Fruit fly (Drosophila melanogaster) whole organism, prepupa: ENCODE data around the gene Sid.
A peak's percentile ranks its signal among the peaks of the same experiment; 100 is the strongest.

Experiments
- CG10631 ChIP-seq: fragments of 200-800 bp; sonication (Bioruptor generic); optimal IDR thresholded peaks from 2 replicates; lab custom pipeline; 2016; ENCODE audit warnings: missing biosample characterization, missing genetic modification characterization
- CG10669 ChIP-seq: fragments of 200-800 bp; sonication (Bioruptor generic); optimal IDR thresholded peaks from 3 replicates; lab custom pipeline; 2018; ENCODE audit warnings: missing biosample characterization, mild to moderate bottlenecking, missing genetic modification characterization, moderate library complexity
- CG11762 ChIP-seq: fragments of 200-800 bp; sonication (Bioruptor generic); optimal IDR thresholded peaks from 3 replicates; lab custom pipeline; 2016; ENCODE audit warnings: missing biosample characterization, missing genetic modification characterization; ENCODE audit not compliant: insufficient read depth
- CG1621 ChIP-seq: fragments of 200-800 bp; sonication (Bioruptor generic); optimal IDR thresholded peaks from 3 replicates; lab custom pipeline; 2018; ENCODE audit warnings: missing biosample characterization, mild to moderate bottlenecking, missing genetic modification characterization
- CG3032 ChIP-seq: fragments of 200-800 bp; optimal IDR thresholded peaks from 2 replicates; lab custom pipeline; 2019; ENCODE audit warnings: missing biosample characterization, mild to moderate bottlenecking, missing genetic modification characterization, moderate library complexity
- CG31627 ChIP-seq: fragments of 200-800 bp; sonication (Bioruptor generic); optimal IDR thresholded peaks from 3 replicates; lab custom pipeline; 2016; ENCODE audit warnings: missing biosample characterization, missing genetic modification characterization
- CG32006 ChIP-seq: fragments of 200-800 bp; sonication (Bioruptor generic); optimal IDR thresholded peaks from 3 replicates; lab custom pipeline; 2017; ENCODE audit warnings: missing biosample characterization, mild to moderate bottlenecking, missing genetic modification characterization
- CG34406 ChIP-seq: fragments of 200-800 bp; sonication (Bioruptor generic); optimal IDR thresholded peaks from 3 replicates; lab custom pipeline; 2016; ENCODE audit warnings: missing biosample characterization, missing genetic modification characterization
- CG3919 ChIP-seq: fragments of 200-800 bp; sonication (Bioruptor generic); optimal IDR thresholded peaks from 3 replicates; lab custom pipeline; 2016; ENCODE audit warnings: missing biosample characterization, missing genetic modification characterization
- CG6163 ChIP-seq: fragments of 200-800 bp; sonication (Bioruptor generic); IDR thresholded peaks from 3 replicates; pipeline ENCODE4 v1.3.6; 2022; ENCODE audit warnings: missing biosample characterization, missing genetic modification characterization
- CG6276 ChIP-seq: fragments of 200-800 bp; sonication (Bioruptor generic); optimal IDR thresholded peaks from 2 replicates; lab custom pipeline; 2017; ENCODE audit warnings: missing biosample characterization, mild to moderate bottlenecking, missing genetic modification characterization
- CG6792 ChIP-seq: fragments of 200-800 bp; sonication (Bioruptor generic); optimal IDR thresholded peaks from 3 replicates; lab custom pipeline; 2016; ENCODE audit warnings: missing biosample characterization, missing genetic modification characterization
- CG6808 ChIP-seq: fragments of 200-800 bp; sonication (Bioruptor generic); optimal IDR thresholded peaks from 3 replicates; lab custom pipeline; 2017; ENCODE audit warnings: missing biosample characterization, missing genetic modification characterization, mild to moderate bottlenecking, moderate library complexity, missing genetic modification reagents
- CG6854 ChIP-seq: fragments of 200-800 bp; sonication (Bioruptor generic); optimal IDR thresholded peaks from 2 replicates; lab custom pipeline; 2017; ENCODE audit warnings: missing biosample characterization, mild to moderate bottlenecking, missing genetic modification characterization
- CG8119 ChIP-seq: fragments of 200-800 bp; sonication (Bioruptor generic); IDR thresholded peaks from 3 replicates; pipeline ENCODE4 v1.3.6; 2022; ENCODE audit warnings: missing biosample characterization, missing genetic modification characterization
- Eip75B ChIP-seq: fragments of 200-800 bp; sonication (Bioruptor generic); optimal IDR thresholded peaks from 3 replicates; lab custom pipeline; 2016; ENCODE audit warnings: missing biosample characterization, missing genetic modification characterization
- Eip78C ChIP-seq: fragments of 200-800 bp; sonication (Bioruptor generic); peaks from one replicate; lab custom pipeline; 2016; ENCODE audit warnings: missing biosample characterization, missing genetic modification characterization
- Ets21C ChIP-seq: fragments of 200-800 bp; sonication (Bioruptor generic); optimal IDR thresholded peaks from 3 replicates; lab custom pipeline; 2016; ENCODE audit warnings: missing biosample characterization, missing genetic modification characterization
- Ets96B ChIP-seq: fragments of 200-800 bp; optimal IDR thresholded peaks from 2 replicates; lab custom pipeline; 2019; ENCODE audit warnings: missing biosample characterization, mild to moderate bottlenecking, missing genetic modification characterization, moderate library complexity
- Gug ChIP-seq: fragments of 200-800 bp; sonication (Bioruptor generic); IDR thresholded peaks from 2 replicates; pipeline ENCODE4 v1.3.6; 2022; ENCODE audit warnings: missing biosample characterization, missing genetic modification characterization
- Hr38 ChIP-seq: sonication (Bioruptor generic); optimal IDR thresholded peaks from 2 replicates; lab custom pipeline; 2016; ENCODE audit warnings: missing biosample characterization, missing genetic modification characterization
- Met ChIP-seq: fragments of 200-800 bp; sonication (Bioruptor generic); optimal IDR thresholded peaks from 3 replicates; lab custom pipeline; 2016; ENCODE audit warnings: missing biosample characterization, missing genetic modification characterization
- OdsH ChIP-seq: fragments of 200-800 bp; sonication (Bioruptor generic); optimal IDR thresholded peaks from 3 replicates; lab custom pipeline; 2016; ENCODE audit warnings: missing biosample characterization, missing genetic modification characterization
- Smox ChIP-seq: fragments of 200-800 bp; sonication (Bioruptor generic); optimal IDR thresholded peaks from 3 replicates; lab custom pipeline; 2016; ENCODE audit warnings: missing biosample characterization, missing genetic modification characterization
- Sox102F ChIP-seq: fragments of 200-800 bp; sonication (Bioruptor generic); optimal IDR thresholded peaks from 2 replicates; lab custom pipeline; 2016; ENCODE audit warnings: missing biosample characterization, mild to moderate bottlenecking, missing genetic modification characterization
- Sox14 ChIP-seq: fragments of 200-800 bp; sonication (Bioruptor generic); optimal IDR thresholded peaks from 3 replicates; lab custom pipeline; 2016; ENCODE audit warnings: missing biosample characterization, missing genetic modification characterization
- achi ChIP-seq: fragments of 200-800 bp; sonication (Bioruptor generic); optimal IDR thresholded peaks from 3 replicates; lab custom pipeline; 2016; ENCODE audit warnings: missing biosample characterization, missing genetic modification characterization
- dsx ChIP-seq: fragments of 200-800 bp; optimal IDR thresholded peaks from 3 replicates; lab custom pipeline; 2019; ENCODE audit warnings: missing biosample characterization, mild to moderate bottlenecking, missing genetic modification characterization, moderate library complexity; ENCODE audit not compliant: poor library complexity, severe bottlenecking
- eg ChIP-seq: fragments of 200-800 bp; sonication (Bioruptor generic); IDR thresholded peaks from 3 replicates; pipeline ENCODE4 v1.3.6; 2022; ENCODE audit warnings: missing biosample characterization, missing genetic modification characterization
- esn ChIP-seq: fragments of 200-800 bp; sonication (Bioruptor generic); optimal IDR thresholded peaks from 2 replicates; lab custom pipeline; 2016; ENCODE audit warnings: missing biosample characterization, mild to moderate bottlenecking, missing genetic modification characterization, moderate library complexity
- fd59A ChIP-seq: fragments of 200-800 bp; sonication (Bioruptor generic); optimal IDR thresholded peaks from 2 replicates; lab custom pipeline; 2017; ENCODE audit warnings: missing biosample characterization, mild to moderate bottlenecking, missing genetic modification characterization, missing genetic modification reagents
- fkh ChIP-seq: fragments of 200-800 bp; sonication (Bioruptor generic); optimal IDR thresholded peaks from 3 replicates; lab custom pipeline; 2017; ENCODE audit warnings: missing biosample characterization, mild to moderate bottlenecking, missing genetic modification characterization, moderate library complexity
- lz ChIP-seq: fragments of 200-800 bp; sonication (Bioruptor generic); optimal IDR thresholded peaks from 3 replicates; lab custom pipeline; 2016; ENCODE audit warnings: missing biosample characterization, missing genetic modification characterization
- net ChIP-seq: fragments of 200-800 bp; sonication (Bioruptor generic); optimal IDR thresholded peaks from 3 replicates; lab custom pipeline; 2016; ENCODE audit warnings: missing biosample characterization, missing genetic modification characterization
- spab ChIP-seq: fragments of 200-800 bp; sonication (Bioruptor generic); optimal IDR thresholded peaks from 2 replicates; lab custom pipeline; 2017; ENCODE audit warnings: missing biosample characterization, mild to moderate bottlenecking, missing genetic modification characterization, missing genetic modification reagents
- ss ChIP-seq, 2 experiments: fragments of 200-800 bp; sonication (Bioruptor generic); optimal IDR thresholded peaks; 2 replicates in 1 of 2; 3 replicates in 1 of 2; lab custom pipeline; 2017 to 2018; ENCODE audit warnings: mild to moderate bottlenecking in 2 of 2, missing biosample characterization in 2 of 2, missing genetic modification characterization in 2 of 2, moderate library complexity in 1 of 2
- svp ChIP-seq: fragments of 200-800 bp; sonication (Bioruptor generic); peaks from one replicate; lab custom pipeline; 2016; ENCODE audit warnings: missing biosample characterization, missing genetic modification characterization
- topi ChIP-seq: fragments of 200-800 bp; sonication (Bioruptor generic); optimal IDR thresholded peaks from 3 replicates; lab custom pipeline; 2016; ENCODE audit warnings: missing biosample characterization, missing genetic modification characterization
- vri ChIP-seq: fragments of 200-800 bp; sonication (Bioruptor generic); optimal IDR thresholded peaks from 3 replicates; lab custom pipeline; 2016; ENCODE audit warnings: missing biosample characterization, mild to moderate bottlenecking, missing genetic modification characterization

Sid gene

DNA sequence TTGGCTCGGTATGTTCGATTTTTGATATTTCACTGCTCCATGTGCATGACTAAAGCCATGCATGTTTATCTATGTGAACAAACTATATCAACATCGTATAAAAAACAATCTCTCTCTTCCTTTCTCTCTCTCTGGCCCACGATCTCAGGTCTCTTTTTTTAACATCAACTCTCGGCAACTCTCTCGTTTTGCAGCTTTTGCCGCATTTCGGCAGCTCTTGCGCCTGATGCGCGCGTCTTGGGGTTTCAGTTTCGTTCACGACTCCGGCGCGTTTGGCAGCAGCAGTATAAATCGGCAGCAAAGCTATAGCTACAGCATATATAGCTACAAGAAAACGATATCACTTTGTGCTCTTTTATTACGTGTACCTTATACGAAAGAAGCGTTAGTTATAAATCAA lies 4.3 kb downstream of the Sid start, which contains the start of gene snu (continued):
- no peak for TF ChIP-seq Hr38 (GFP tag; lab: Kevin White, UChicago)
- TF ChIP-seq CG1621 (tag; lab: Kevin White, UChicago): peak; percentile 6
- no peak for TF ChIP-seq CG6276 (GFP tag; lab: Kevin White, UChicago)
- no peak for TF ChIP-seq CG3919 (GFP tag; lab: Kevin White, UChicago)
- 0 out of 3 replicates have a peak, but pooled peaks have one; percentile 28 for TF ChIP-seq CG6163 (GFP tag; lab: Robert Waterston, UW)

DNA sequence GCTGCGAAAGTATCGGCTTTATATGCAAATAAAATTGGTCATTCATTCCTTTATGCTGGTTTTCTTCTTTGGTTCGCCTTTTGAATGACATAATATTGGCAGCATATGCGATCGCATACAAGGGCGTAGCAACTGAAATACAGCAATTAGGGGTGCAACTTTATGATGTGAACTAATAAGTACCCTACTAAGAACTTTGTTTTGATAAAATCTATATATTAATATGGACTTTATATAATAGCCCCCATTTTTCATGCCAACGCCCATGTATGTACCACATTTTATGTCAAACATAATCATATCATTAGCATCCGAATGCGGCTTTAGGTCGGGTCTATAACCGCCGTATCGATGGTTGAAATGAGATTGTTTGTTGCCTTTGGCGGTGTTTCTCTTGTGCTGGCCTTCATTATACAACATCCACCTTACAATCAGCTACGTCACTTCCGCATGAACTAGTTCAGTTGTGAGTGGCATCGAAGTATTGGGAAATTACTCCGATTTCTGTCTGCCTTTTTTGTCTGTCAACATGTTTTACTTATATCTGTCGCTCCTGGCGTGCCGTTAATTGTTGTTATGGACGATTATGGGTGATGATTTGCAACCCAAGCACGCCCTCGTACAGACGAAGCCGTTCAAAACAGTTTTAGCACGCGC lies 6.5 kb downstream of the Sid start:
- TF ChIP-seq vri (GFP tag; lab: Kevin White, UChicago) (no peak), CG6163 (GFP tag; lab: Robert Waterston, UW) (0 out of 3 replicates have a peak, but pooled peaks have one; percentile 26), Sox102F (GFP tag; lab: Kevin White, UChicago) (no peak), Smox (GFP tag; lab: Kevin White, UChicago) (no peak), spab (GFP tag; lab: Kevin White, UChicago) (no peak)
- TF ChIP-seq, all 60 proteins: peak for 1

DNA sequence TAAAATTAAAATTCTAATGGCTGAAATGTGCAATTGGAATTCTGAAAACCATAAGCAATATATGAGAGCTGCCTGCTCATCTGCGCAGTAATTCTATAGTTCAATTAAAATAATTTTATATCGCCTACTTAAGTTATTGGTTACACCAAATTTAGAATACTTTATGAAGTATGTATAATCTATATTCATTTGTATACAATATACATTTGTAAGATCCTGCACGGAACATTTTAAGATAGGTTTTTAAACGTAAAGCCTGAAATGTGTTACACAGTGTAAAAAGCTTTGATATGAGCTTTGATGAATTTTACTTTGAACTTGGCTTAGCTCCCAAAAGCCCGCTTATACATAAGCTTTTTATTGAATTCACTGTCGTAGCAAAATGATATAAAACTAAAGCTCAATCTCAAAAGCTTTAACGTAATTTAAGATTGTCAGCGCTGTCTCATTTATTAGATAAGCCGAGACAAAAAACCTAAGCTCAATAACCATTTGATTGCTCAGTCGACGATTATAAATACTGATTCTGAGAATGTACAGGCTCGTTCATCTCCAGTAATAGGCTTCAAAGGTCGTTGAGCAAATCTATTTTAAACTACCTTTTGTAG lies 7.1 kb downstream of the Sid start:
- TF ChIP-seq Hr38 (GFP tag; lab: Kevin White, UChicago) (no peak), Smox (GFP tag; lab: Kevin White, UChicago) (peak; percentile 27), lz (no peak), esn (peak; percentile 29), fkh (no peak), CG8119 (GFP tag; lab: Robert Waterston, UW) (peak; percentile 50; the same call in 1 of the 3 replicates), Eip78C (GFP tag; lab: Kevin White, UChicago) (peak; percentile 87), topi (GFP tag; lab: Kevin White, UChicago) (peak; percentile 8), ss (GFP tag; optimal IDR thresholded peaks at IDR 0.05; lab: Kevin White, UChicago) (no peak), Ets21C (GFP tag; lab: Kevin White, UChicago) (no peak), CG3919 (GFP tag; lab: Kevin White, UChicago) (peak; percentile 2), Eip75B (GFP tag; lab: Kevin White, UChicago) (peak; percentile 23), Ets96B (peak; percentile 2), CG6808 (GFP tag; lab: Kevin White, UChicago) (no peak), CG3032 (tag; lab: Kevin White, UChicago) (peak; percentile 38), eg (no peak), Met (GFP tag; lab: Kevin White, UChicago) (peak; percentile 34), achi (GFP tag; lab: Kevin White, UChicago) (no peak), Sox14 (GFP tag; lab: Kevin White, UChicago) (no peak), fd59A (no peak), CG10669 (GFP tag; lab: Kevin White, UChicago) (no peak), spab (GFP tag; lab: Kevin White, UChicago) (no peak), CG6854 (GFP tag; lab: Kevin White, UChicago) (no peak), CG31627 (no peak), CG32006 (GFP tag; lab: Kevin White, UChicago) (peak; percentile 20), OdsH (GFP tag; lab: Kevin White, UChicago) (peak; percentile 20), CG10631 (no peak), CG34406 (no peak), CG6792 (no peak), svp (GFP tag; lab: Kevin White, UChicago) (peak; percentile 62), Gug (GFP tag; lab: Robert Waterston, UW) (no peak), dsx (GFP tag; lab: Kevin White, UChicago) (no peak), net (GFP tag; lab: Kevin White, UChicago) (peak; percentile 11), CG11762 (GFP tag; lab: Kevin White, UChicago) (no peak)
